Fruit fly (Drosophila melanogaster) whole organism, adult: ENCODE data around the gene Or67b.

Experiments used
- CG11617 ChIP-seq: fragments of 200-800 bp; sonication (Bioruptor generic); optimal IDR thresholded peaks from 2 replicates; lab custom pipeline; 2017; ENCODE audit warnings: mild to moderate bottlenecking, missing biosample characterization, missing genetic modification reagents, missing genetic modification characterization
- CG12768 ChIP-seq: fragments of 200-800 bp; sonication (Bioruptor generic); optimal IDR thresholded peaks from 2 replicates; lab custom pipeline; 2017; ENCODE audit warnings: missing biosample characterization, missing genetic modification characterization, mild to moderate bottlenecking, moderate library complexity, missing genetic modification reagents
- CG14711 ChIP-seq: fragments of 200-800 bp; sonication (Bioruptor generic); optimal IDR thresholded peaks from 2 replicates; lab custom pipeline; 2018; ENCODE audit warnings: missing biosample characterization, mild to moderate bottlenecking, missing genetic modification characterization, moderate library complexity
- CG1620 ChIP-seq: fragments of 200-800 bp; sonication (Bioruptor generic); optimal IDR thresholded peaks from 2 replicates; lab custom pipeline; 2016; ENCODE audit warnings: missing biosample characterization, missing genetic modification characterization
- CG33017 ChIP-seq: fragments of 200-800 bp; sonication (Bioruptor generic); optimal IDR thresholded peaks from 2 replicates; lab custom pipeline; 2018; ENCODE audit warnings: missing biosample characterization, mild to moderate bottlenecking, missing genetic modification characterization, moderate library complexity
- CG5204 ChIP-seq: fragments of 200-800 bp; sonication (Bioruptor generic); optimal IDR thresholded peaks from 2 replicates; lab custom pipeline; 2016; ENCODE audit warnings: missing biosample characterization, missing genetic modification characterization
- CG7045 ChIP-seq: fragments of 200-800 bp; sonication (Bioruptor generic); optimal IDR thresholded peaks from 2 replicates; lab custom pipeline; 2017; ENCODE audit warnings: missing biosample characterization, mild to moderate bottlenecking, missing genetic modification characterization
- CG7101 ChIP-seq: fragments of 200-800 bp; sonication (Bioruptor generic); optimal IDR thresholded peaks from 2 replicates; lab custom pipeline; 2018; ENCODE audit warnings: missing biosample characterization, mild to moderate bottlenecking, missing genetic modification characterization, moderate library complexity
- Clk ChIP-seq: fragments of 200-800 bp; sonication (Bioruptor generic); optimal IDR thresholded peaks from 2 replicates; lab custom pipeline; 2017; ENCODE audit warnings: missing biosample characterization, missing genetic modification characterization
- Crg-1 ChIP-seq: fragments of 200-800 bp; sonication (Bioruptor generic); optimal IDR thresholded peaks from 2 replicates; lab custom pipeline; 2016; ENCODE audit warnings: missing biosample characterization, missing genetic modification characterization
- Hr96 ChIP-seq: fragments of 200-800 bp; sonication (Bioruptor generic); optimal IDR thresholded peaks from 2 replicates; lab custom pipeline; 2016; ENCODE audit warnings: missing biosample characterization, missing genetic modification characterization
- Mnt ChIP-seq: fragments of 200-800 bp; sonication (Bioruptor generic); optimal IDR thresholded peaks from 2 replicates; lab custom pipeline; 2016; ENCODE audit warnings: missing biosample characterization, mild to moderate bottlenecking, missing genetic modification characterization
- bab1 ChIP-seq: fragments of 200-800 bp; sonication (Bioruptor generic); optimal IDR thresholded peaks from 3 replicates; lab custom pipeline; 2019; ENCODE audit warnings: missing biosample characterization, mild to moderate bottlenecking, missing genetic modification characterization, moderate library complexity
- cic ChIP-seq: fragments of 200-800 bp; sonication (Bioruptor generic); optimal IDR thresholded peaks from 2 replicates; lab custom pipeline; 2017; ENCODE audit warnings: missing biosample characterization, mild to moderate bottlenecking, missing genetic modification characterization, moderate library complexity
- cnc ChIP-seq, 2 experiments: fragments of >200 bp; optimal IDR thresholded peaks; 2 replicates each; lab custom pipeline; 2017
- kay ChIP-seq: fragments of 200-800 bp; sonication (Bioruptor generic); peaks from one replicate; lab custom pipeline; 2016; ENCODE audit warnings: missing biosample characterization, missing genetic modification characterization, borderline replicate concordance
- ovo ChIP-seq: fragments of 200-800 bp; sonication (Bioruptor generic); optimal IDR thresholded peaks from 2 replicates; lab custom pipeline; 2016; ENCODE audit warnings: missing biosample characterization, missing genetic modification characterization
- pad ChIP-seq: fragments of 200-800 bp; sonication (Bioruptor generic); optimal IDR thresholded peaks from 3 replicates; lab custom pipeline; 2017; ENCODE audit warnings: missing biosample characterization, missing genetic modification characterization, mild to moderate bottlenecking, moderate library complexity, missing genetic modification reagents
- tj ChIP-seq: fragments of 200-800 bp; sonication (Bioruptor generic); optimal IDR thresholded peaks from 3 replicates; lab custom pipeline; 2017; ENCODE audit warnings: missing biosample characterization, mild to moderate bottlenecking, missing genetic modification characterization, moderate library complexity
- toe ChIP-seq: fragments of 200-800 bp; sonication (Bioruptor generic); optimal IDR thresholded peaks from 2 replicates; lab custom pipeline; 2016; ENCODE audit warnings: missing biosample characterization, missing genetic modification characterization

Gene Or67b

DNA sequence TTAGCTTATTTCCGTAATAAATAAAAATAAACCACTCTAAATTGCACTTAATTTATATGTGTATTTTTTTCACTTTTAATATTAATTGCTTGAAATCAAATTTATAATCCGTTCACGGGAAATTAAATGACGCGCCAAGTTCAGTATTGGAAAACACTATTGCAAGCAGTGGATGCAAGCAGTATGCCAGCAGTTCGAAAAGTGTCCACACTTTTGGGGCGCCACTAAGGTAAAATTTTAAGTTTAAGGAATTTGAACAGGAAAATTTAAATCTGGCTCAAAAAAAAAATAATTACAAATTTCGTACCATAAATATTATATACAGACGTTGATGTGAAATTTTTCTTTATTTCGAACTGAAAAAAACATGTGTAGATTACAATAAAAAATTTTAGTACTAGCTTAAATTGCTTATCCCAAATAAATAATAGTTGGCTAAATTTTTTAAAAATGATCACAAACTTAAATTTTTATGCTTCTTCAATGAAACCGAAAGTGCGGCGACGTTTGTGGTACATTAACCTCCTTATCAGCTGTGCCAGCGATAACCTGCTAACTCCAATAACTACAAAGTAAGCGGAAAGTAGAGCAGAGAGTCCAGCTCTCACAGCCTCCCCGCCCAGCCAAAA, 14.9 kb downstream of the Or67b start:
- peak; percentile 35 for TF ChIP-seq toe (GFP tag; lab: Kevin White, UChicago)
- no peak for TF ChIP-seq kay (GFP tag; lab: Kevin White, UChicago)
- no peak for TF ChIP-seq CG5204 (GFP tag; lab: Kevin White, UChicago)
- TF ChIP-seq bab1 (GFP tag; lab: Kevin White, UChicago), result peak; percentile 15
- TF ChIP-seq Clk (GFP tag; lab: Kevin White, UChicago), result no peak
- no peak for TF ChIP-seq CG1620 (GFP tag; lab: Kevin White, UChicago)
- TF ChIP-seq tj (GFP tag; lab: Kevin White, UChicago), result no peak
- TF ChIP-seq CG7045, result no peak
- no peak for TF ChIP-seq cnc (optimal IDR thresholded peaks at IDR 0.05; lab: Kevin White, UChicago)
- TF ChIP-seq CG33017 (tag; lab: Kevin White, UChicago), result no peak
- TF ChIP-seq CG12768 (GFP tag; lab: Kevin White, UChicago), result no peak
- TF ChIP-seq cic, result no peak
- no peak for TF ChIP-seq CG11617 (GFP tag; lab: Kevin White, UChicago)
- no peak for TF ChIP-seq Mnt (GFP tag; lab: Kevin White, UChicago)
- no peak for TF ChIP-seq CG14711
- no peak for TF ChIP-seq Hr96
- no peak for TF ChIP-seq Crg-1 (GFP tag; lab: Kevin White, UChicago)
- peak; percentile 28 for TF ChIP-seq CG7101
- no peak for TF ChIP-seq ovo (GFP tag; lab: Kevin White, UChicago)
- TF ChIP-seq pad, result peak; percentile 35

DNA sequence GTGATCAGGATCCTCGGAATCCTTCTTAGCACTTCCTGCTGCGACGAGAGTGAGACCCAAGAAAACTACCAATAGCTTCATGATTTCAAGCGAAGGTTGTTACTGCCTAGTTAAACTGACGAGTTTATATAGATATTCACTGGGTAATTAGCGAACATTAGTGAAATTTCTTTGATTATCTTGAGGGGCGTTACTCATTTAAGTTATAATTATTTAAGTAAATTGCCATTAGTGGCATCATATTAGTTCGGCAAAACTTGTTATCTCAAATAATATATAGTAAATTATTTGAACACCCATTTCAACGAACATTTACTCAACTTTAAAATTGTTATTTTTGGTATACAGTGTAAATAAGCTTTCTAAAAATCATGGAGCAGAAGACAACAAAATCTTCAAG, 27.8 kb downstream of the Or67b start, which contains the start of the genes CG3088 and CG3306:
Gene CG3088, minus strand, starts transcription at position 101 of the 400 bp plus-strand sequence.
Gene CG3306, plus strand, starts transcription at position 299 of the 400 bp plus-strand sequence.
- no peak for TF ChIP-seq Clk (GFP tag; lab: Kevin White, UChicago)
- TF ChIP-seq ovo (GFP tag; lab: Kevin White, UChicago), result no peak

DNA sequence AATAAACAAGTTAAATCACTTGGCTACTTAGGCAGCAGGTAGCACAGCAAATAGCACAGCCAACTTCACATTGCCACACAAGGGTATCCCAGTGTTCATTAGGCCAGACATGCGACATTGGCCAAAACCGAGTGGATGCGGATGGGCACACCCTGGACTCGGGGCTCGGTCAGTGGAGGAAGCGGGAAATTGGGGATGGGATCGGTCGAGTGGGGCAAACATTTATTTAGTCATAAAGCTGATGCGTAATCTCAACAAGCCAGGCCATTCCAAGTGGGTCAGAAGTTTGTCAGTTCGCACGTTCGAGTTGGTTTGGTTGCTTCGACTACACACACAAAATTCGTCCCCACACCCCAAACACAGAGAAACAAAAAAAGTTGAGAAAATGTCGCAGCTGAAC, 30.3 kb downstream of the Or67b start, which contains the start of gene CG3222:
Gene CG3222, plus strand, starts transcription at position 301 of the 400 bp plus-strand sequence.
- TF ChIP-seq Crg-1 (GFP tag; lab: Kevin White, UChicago), result no peak
- TF ChIP-seq toe (GFP tag; lab: Kevin White, UChicago), result no peak
- TF ChIP-seq CG7045, result no peak

DNA sequence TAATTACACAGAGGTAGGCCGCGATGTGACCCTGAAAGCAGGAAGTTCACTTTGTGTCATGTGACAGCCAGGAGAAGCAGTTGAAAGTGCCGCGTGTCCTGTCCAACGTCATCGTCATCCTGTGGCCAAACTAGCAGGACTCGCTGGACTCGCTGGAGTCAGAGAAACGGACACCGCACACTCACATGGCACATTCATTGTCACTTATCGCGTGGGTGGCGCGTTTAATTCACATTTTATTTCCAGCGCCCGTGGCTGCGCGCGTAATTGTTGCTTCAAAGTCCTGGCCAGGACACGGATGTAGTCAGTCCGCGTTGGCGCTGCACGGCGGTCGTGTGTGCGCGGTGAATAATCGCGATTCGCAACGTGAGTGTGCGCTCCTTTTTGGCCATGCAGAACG, 31.5 kb downstream of the Or67b start, which contains the start of gene Tmc:
Gene Tmc, plus strand, starts transcription at position 301 of the 400 bp plus-strand sequence.
- no peak for TF ChIP-seq Mnt (GFP tag; lab: Kevin White, UChicago)
- no peak for TF ChIP-seq Clk (GFP tag; lab: Kevin White, UChicago)
- no peak for TF ChIP-seq CG14711
- TF ChIP-seq Crg-1 (GFP tag; lab: Kevin White, UChicago), result no peak
- no peak for TF ChIP-seq kay (GFP tag; lab: Kevin White, UChicago)
- TF ChIP-seq ovo (GFP tag; lab: Kevin White, UChicago), result no peak
- TF ChIP-seq CG5204 (GFP tag; lab: Kevin White, UChicago), result no peak
- TF ChIP-seq CG7101, result no peak
- TF ChIP-seq Hr96, result no peak
- TF ChIP-seq toe (GFP tag; lab: Kevin White, UChicago), result no peak
- no peak for TF ChIP-seq bab1 (GFP tag; lab: Kevin White, UChicago)
- no peak for TF ChIP-seq cic
- TF ChIP-seq CG7045, result no peak

DNA sequence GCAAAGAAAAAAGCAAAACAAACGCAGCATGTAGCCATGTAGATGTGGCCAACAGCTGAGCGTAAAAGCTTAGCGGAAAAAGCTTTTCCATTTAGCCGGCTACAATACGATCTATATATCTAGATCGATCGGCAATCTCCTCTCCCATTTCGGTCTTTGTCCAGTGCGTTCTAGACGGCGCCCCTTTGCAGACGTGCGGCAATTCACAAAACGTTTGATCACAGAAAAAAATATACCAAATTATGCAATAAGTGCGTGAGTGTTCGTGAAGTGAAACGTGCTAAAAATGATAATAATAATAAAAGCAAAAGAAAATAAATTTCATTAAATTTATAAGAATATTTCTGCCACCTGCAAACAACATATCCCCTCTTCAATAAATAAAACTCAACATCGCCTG, 45.6 kb downstream of the Or67b start:
- TF ChIP-seq tj (GFP tag; lab: Kevin White, UChicago) (no peak), CG11617 (GFP tag; lab: Kevin White, UChicago) (no peak), CG7045 (no peak), CG5204 (GFP tag; lab: Kevin White, UChicago) (no peak), Clk (GFP tag; lab: Kevin White, UChicago) (no peak), Mnt (GFP tag; lab: Kevin White, UChicago) (no peak), Hr96 (no peak), bab1 (GFP tag; lab: Kevin White, UChicago) (no peak), kay (GFP tag; lab: Kevin White, UChicago) (no peak), cic (no peak), toe (GFP tag; lab: Kevin White, UChicago) (no peak), CG12768 (GFP tag; lab: Kevin White, UChicago) (no peak), ovo (GFP tag; lab: Kevin White, UChicago) (no peak), Crg-1 (GFP tag; lab: Kevin White, UChicago) (no peak), cnc (optimal IDR thresholded peaks at IDR 0.05; lab: Kevin White, UChicago) (no peak), pad (no peak)
